Worm (Caenorhabditis elegans): ENCODE data around the gene str-145.

- TF ChIP-seq unc-62 (GFP tag; optimal IDR thresholded peaks at IDR 0.05): no peak
- TF ChIP-seq nhr-27 (tag; optimal IDR thresholded peaks at IDR 0.05): no peak
- TF ChIP-seq ama-1 (optimal IDR thresholded peaks at IDR 0.05): no peak
- TF ChIP-seq ama-1 (GFP tag; optimal IDR thresholded peaks at IDR 0.05): no peak
- TF ChIP-seq pbrm-1 (GFP tag; IDR thresholded peaks at IDR 0.05): no peak
- no peak for TF ChIP-seq lin-40 (tag; optimal IDR thresholded peaks at IDR 0.05)
- TF ChIP-seq lin-26 (GFP tag; IDR thresholded peaks at IDR 0.05): no peak
Measured at ce11 chrV:8067800-8068199, 30.3 kb downstream of the str-145 start, which contains the start of gene str-140.
